Fruit fly (Drosophila melanogaster) whole organism, embryonic: ENCODE results near the gene Rsph1.

ENCODE experiments used
- Adf1 ChIP-seq: fragments of 200-800 bp; sonication (Bioruptor generic); IDR thresholded peaks from 2 replicates; pipeline ENCODE4 v1.3.6; 2022; ENCODE audit warnings: missing biosample characterization, missing genetic modification characterization
- Antp ChIP-seq: fragments of 200-800 bp; sonication (Bioruptor generic); optimal IDR thresholded peaks from 3 replicates; lab custom pipeline; 2016; ENCODE audit warnings: missing biosample characterization, missing genetic modification characterization
- Atf-2 ChIP-seq: fragments of 200-800 bp; sonication (Bioruptor generic); optimal IDR thresholded peaks from 2 replicates; lab custom pipeline; 2016; ENCODE audit warnings: missing biosample characterization, missing genetic modification characterization
- B-H2 ChIP-seq: fragments of 200-800 bp; sonication (Bioruptor generic); optimal IDR thresholded peaks from 2 replicates; lab custom pipeline; 2018; ENCODE audit warnings: missing biosample characterization, mild to moderate bottlenecking, missing genetic modification characterization
- CG10565 ChIP-seq: fragments of 200-800 bp; sonication (Bioruptor generic); optimal IDR thresholded peaks from 3 replicates; lab custom pipeline; 2016; ENCODE audit warnings: missing biosample characterization, mild to moderate bottlenecking, missing genetic modification characterization
- CG11093 ChIP-seq: fragments of 200-800 bp; sonication (Bioruptor generic); IDR thresholded peaks from 3 replicates; pipeline ENCODE4 v1.3.6; 2022; ENCODE audit warnings: missing biosample characterization, missing genetic modification characterization
- CG12391 ChIP-seq: fragments of 200-800 bp; sonication (Bioruptor generic); optimal IDR thresholded peaks from 3 replicates; lab custom pipeline; 2018; ENCODE audit warnings: missing biosample characterization, mild to moderate bottlenecking, missing genetic modification characterization, moderate library complexity
- CG12659 ChIP-seq: fragments of 200-800 bp; sonication (Bioruptor generic); optimal IDR thresholded peaks from 3 replicates; lab custom pipeline; 2017; ENCODE audit warnings: mild to moderate bottlenecking, missing biosample characterization, missing genetic modification reagents, missing genetic modification characterization
- CG13296 ChIP-seq: fragments of 200-800 bp; sonication (Bioruptor generic); optimal IDR thresholded peaks from 3 replicates; lab custom pipeline; 2018; ENCODE audit warnings: missing biosample characterization, mild to moderate bottlenecking, missing genetic modification characterization
- CG13624 ChIP-seq: fragments of 200-800 bp; sonication (Bioruptor generic); optimal IDR thresholded peaks from 2 replicates; lab custom pipeline; 2016; ENCODE audit warnings: missing biosample characterization, missing genetic modification characterization
- CG14710 ChIP-seq: fragments of 200-800 bp; sonication (Bioruptor generic); optimal IDR thresholded peaks from 3 replicates; lab custom pipeline; 2019; ENCODE audit warnings: missing biosample characterization, mild to moderate bottlenecking, missing genetic modification characterization, moderate library complexity
- CG17359 ChIP-seq: fragments of 200-800 bp; sonication (Bioruptor generic); optimal IDR thresholded peaks from 3 replicates; lab custom pipeline; 2018; ENCODE audit warnings: missing biosample characterization, mild to moderate bottlenecking, missing genetic modification characterization, moderate library complexity
- CG18262 ChIP-seq: fragments of 200-800 bp; optimal IDR thresholded peaks from 3 replicates; lab custom pipeline; 2019; ENCODE audit warnings: missing biosample characterization, mild to moderate bottlenecking, missing genetic modification characterization, moderate library complexity
- CG2712 ChIP-seq: fragments of 200-800 bp; optimal IDR thresholded peaks from 3 replicates; lab custom pipeline; 2019; ENCODE audit warnings: missing biosample characterization, mild to moderate bottlenecking, missing genetic modification characterization, moderate library complexity
- CG2889 ChIP-seq: fragments of 200-800 bp; sonication (Bioruptor generic); IDR thresholded peaks from 3 replicates; pipeline ENCODE4 v1.3.6; 2022; ENCODE audit warnings: missing biosample characterization, missing genetic modification characterization
- CG4360 ChIP-seq: fragments of 200-800 bp; sonication (Bioruptor generic); IDR thresholded peaks from 2 replicates; pipeline ENCODE4 v1.3.6; 2022; ENCODE audit warnings: missing biosample characterization, missing genetic modification characterization
- CG6791 ChIP-seq: fragments of 200-800 bp; sonication (Bioruptor generic); IDR thresholded peaks from 3 replicates; pipeline ENCODE4 v1.3.6; 2022; ENCODE audit warnings: missing biosample characterization, missing genetic modification characterization; ENCODE audit not compliant: partially characterized antibody
- CG9876 ChIP-seq: fragments of 200-800 bp; sonication (Bioruptor generic); optimal IDR thresholded peaks from 2 replicates; lab custom pipeline; 2016; ENCODE audit warnings: missing biosample characterization, missing genetic modification characterization
- CG9932 ChIP-seq: fragments of 200-800 bp; sonication (Bioruptor generic); IDR thresholded peaks from 2 replicates; pipeline ENCODE4 v1.3.6; 2022; ENCODE audit warnings: missing biosample characterization, missing genetic modification characterization
- CHES-1-like ChIP-seq: fragments of 200-800 bp; sonication (Bioruptor generic); optimal IDR thresholded peaks from 2 replicates; lab custom pipeline; 2016; ENCODE audit warnings: missing biosample characterization, missing genetic modification characterization
- Dip3 ChIP-seq: fragments of 200-800 bp; sonication (Bioruptor generic); optimal IDR thresholded peaks from 3 replicates; lab custom pipeline; 2016; ENCODE audit warnings: missing biosample characterization, missing genetic modification characterization
- Doc3 ChIP-seq: fragments of 200-800 bp; sonication (Bioruptor generic); IDR thresholded peaks from 3 replicates; pipeline ENCODE4 v1.3.6; 2022; ENCODE audit warnings: missing biosample characterization, missing genetic modification characterization; ENCODE audit not compliant: partially characterized antibody
- Eip74EF ChIP-seq, 2 experiments: fragments of 200-800 bp in 1 of 2; fragments of >200 bp in 1 of 2; sonication (Bioruptor generic) in 1 of 2; optimal IDR thresholded peaks; 2 replicates each; lab custom pipeline; 2017 to 2019; ENCODE audit warnings: missing biosample characterization in 2 of 2, missing genetic modification characterization in 2 of 2, mild to moderate bottlenecking in 1 of 2, moderate library complexity in 1 of 2
- Fer1 ChIP-seq: fragments of 200-800 bp; sonication (Bioruptor generic); optimal IDR thresholded peaks from 2 replicates; lab custom pipeline; 2017; ENCODE audit warnings: missing biosample characterization, mild to moderate bottlenecking, missing genetic modification characterization
- Hsf ChIP-seq: fragments of 200-800 bp; sonication (Bioruptor generic); optimal IDR thresholded peaks from 3 replicates; lab custom pipeline; 2016; ENCODE audit warnings: missing biosample characterization, missing genetic modification characterization
- Optix ChIP-seq: fragments of 200-800 bp; sonication (Bioruptor generic); IDR thresholded peaks from 3 replicates; pipeline ENCODE4 v1.3.6; 2022; ENCODE audit warnings: missing biosample characterization, missing genetic modification characterization
- PHDP ChIP-seq: fragments of 200-800 bp; sonication (Bioruptor generic); optimal IDR thresholded peaks from 3 replicates; lab custom pipeline; 2018; ENCODE audit warnings: missing biosample characterization, mild to moderate bottlenecking, missing genetic modification characterization, moderate library complexity
- Rfx ChIP-seq: fragments of 200-800 bp; sonication (Bioruptor generic); IDR thresholded peaks from 2 replicates; pipeline ENCODE4 v1.3.6; 2022; ENCODE audit warnings: missing biosample characterization, missing genetic modification characterization
- Spps ChIP-seq: fragments of 200-800 bp; sonication (Bioruptor generic); optimal IDR thresholded peaks from 2 replicates; lab custom pipeline; 2018; ENCODE audit warnings: missing biosample characterization, mild to moderate bottlenecking, missing genetic modification characterization
- TFAM ChIP-seq: fragments of 200-800 bp; sonication (Bioruptor generic); optimal IDR thresholded peaks from 2 replicates; lab custom pipeline; 2017; ENCODE audit warnings: missing biosample characterization, missing genetic modification characterization, inconsistent platforms
- ato ChIP-seq: fragments of 200-800 bp; sonication (Bioruptor generic); IDR thresholded peaks from 2 replicates; pipeline ENCODE4 v1.3.6; 2022; ENCODE audit warnings: missing biosample characterization, missing genetic modification characterization; ENCODE audit not compliant: partially characterized antibody
- bcd ChIP-seq: fragments of 200-800 bp; sonication (Bioruptor generic); optimal IDR thresholded peaks from 2 replicates; lab custom pipeline; 2017; ENCODE audit warnings: missing biosample characterization, mild to moderate bottlenecking, missing genetic modification characterization
- bowl ChIP-seq: fragments of 200-800 bp; sonication (Bioruptor generic); IDR thresholded peaks from 2 replicates; pipeline ENCODE4 v1.3.6; 2022; ENCODE audit warnings: missing biosample characterization, missing genetic modification characterization
- dm ChIP-seq: fragments of 200-800 bp; sonication (Bioruptor generic); optimal IDR thresholded peaks from 3 replicates; lab custom pipeline; 2016; ENCODE audit warnings: missing biosample characterization, missing genetic modification characterization
- fru ChIP-seq: fragments of >200 bp; optimal IDR thresholded peaks from 2 replicates; lab custom pipeline; 2017
- grn ChIP-seq: fragments of 200-800 bp; sonication (Bioruptor generic); optimal IDR thresholded peaks from 3 replicates; lab custom pipeline; 2017; ENCODE audit warnings: missing biosample characterization, missing genetic modification characterization
- h ChIP-seq: fragments of >200 bp; optimal IDR thresholded peaks from 2 replicates; lab custom pipeline; 2017
- hb ChIP-seq: fragments of 200-800 bp; sonication (Bioruptor generic); IDR thresholded peaks from 3 replicates; pipeline ENCODE4 v1.3.6; 2022; ENCODE audit warnings: missing biosample characterization, missing genetic modification characterization; ENCODE audit not compliant: partially characterized antibody
- insv ChIP-seq, 2 experiments: fragments of 200-800 bp; sonication (Bioruptor generic); optimal IDR thresholded peaks; 3 replicates each; lab custom pipeline; 2016 to 2018; ENCODE audit warnings: missing biosample characterization in 2 of 2, missing genetic modification characterization in 2 of 2
- inv ChIP-seq: fragments of 200-800 bp; sonication (Bioruptor generic); IDR thresholded peaks from 2 replicates; pipeline ENCODE4 v1.3.6; 2022; ENCODE audit warnings: missing biosample characterization, missing genetic modification characterization; ENCODE audit not compliant: partially characterized antibody
- prd ChIP-seq, 3 experiments: fragments of >200 bp in 2 of 3; fragments of 200-800 bp in 1 of 3; sonication (Bioruptor generic) in 1 of 3; optimal IDR thresholded peaks in 2 of 3; IDR thresholded peaks in 1 of 3; 2 replicates in 2 of 3; 3 replicates in 1 of 3; pipeline versions ENCODE4 v1.3.6 to Lab custom; 2017 to 2022; ENCODE audit warnings: missing biosample characterization in 1 of 3, missing genetic modification characterization in 1 of 3
- sc ChIP-seq, 3 experiments: fragments of >200 bp in 2 of 3; fragments of 200-800 bp in 1 of 3; sonication (Bioruptor generic) in 1 of 3; optimal IDR thresholded peaks; 2 replicates in 2 of 3; 3 replicates in 1 of 3; lab custom pipeline; 2017; ENCODE audit warnings: mild to moderate bottlenecking in 1 of 3, missing biosample characterization in 1 of 3, missing genetic modification characterization in 1 of 3, missing genetic modification reagents in 1 of 3
- sim ChIP-seq: fragments of 200-800 bp; sonication (Bioruptor generic); IDR thresholded peaks from 2 replicates; pipeline ENCODE4 v1.3.6; 2022; ENCODE audit warnings: missing biosample characterization, missing genetic modification characterization
- sob ChIP-seq: fragments of 200-800 bp; sonication (Bioruptor generic); IDR thresholded peaks from 2 replicates; pipeline ENCODE4 v1.3.6; 2022; ENCODE audit warnings: missing biosample characterization, missing genetic modification characterization
- stwl ChIP-seq: fragments of 200-800 bp; sonication (Bioruptor generic); optimal IDR thresholded peaks from 3 replicates; lab custom pipeline; 2018; ENCODE audit warnings: missing biosample characterization, mild to moderate bottlenecking, missing genetic modification characterization, moderate library complexity
- vfl ChIP-seq: fragments of 200-800 bp; sonication (Bioruptor generic); optimal IDR thresholded peaks from 2 replicates; lab custom pipeline; 2016; ENCODE audit warnings: missing biosample characterization, missing genetic modification characterization
- vnd ChIP-seq: fragments of 200-800 bp; sonication (Bioruptor generic); IDR thresholded peaks from 3 replicates; pipeline ENCODE4 v1.3.6; 2022; ENCODE audit warnings: missing biosample characterization, missing genetic modification characterization; ENCODE audit not compliant: partially characterized antibody
- zen2 ChIP-seq: fragments of 200-800 bp; sonication (Bioruptor generic); IDR thresholded peaks from 3 replicates; pipeline ENCODE4 v1.3.6; 2022; ENCODE audit warnings: missing biosample characterization, missing genetic modification characterization; ENCODE audit not compliant: partially characterized antibody

The Rsph1 gene

DNA sequence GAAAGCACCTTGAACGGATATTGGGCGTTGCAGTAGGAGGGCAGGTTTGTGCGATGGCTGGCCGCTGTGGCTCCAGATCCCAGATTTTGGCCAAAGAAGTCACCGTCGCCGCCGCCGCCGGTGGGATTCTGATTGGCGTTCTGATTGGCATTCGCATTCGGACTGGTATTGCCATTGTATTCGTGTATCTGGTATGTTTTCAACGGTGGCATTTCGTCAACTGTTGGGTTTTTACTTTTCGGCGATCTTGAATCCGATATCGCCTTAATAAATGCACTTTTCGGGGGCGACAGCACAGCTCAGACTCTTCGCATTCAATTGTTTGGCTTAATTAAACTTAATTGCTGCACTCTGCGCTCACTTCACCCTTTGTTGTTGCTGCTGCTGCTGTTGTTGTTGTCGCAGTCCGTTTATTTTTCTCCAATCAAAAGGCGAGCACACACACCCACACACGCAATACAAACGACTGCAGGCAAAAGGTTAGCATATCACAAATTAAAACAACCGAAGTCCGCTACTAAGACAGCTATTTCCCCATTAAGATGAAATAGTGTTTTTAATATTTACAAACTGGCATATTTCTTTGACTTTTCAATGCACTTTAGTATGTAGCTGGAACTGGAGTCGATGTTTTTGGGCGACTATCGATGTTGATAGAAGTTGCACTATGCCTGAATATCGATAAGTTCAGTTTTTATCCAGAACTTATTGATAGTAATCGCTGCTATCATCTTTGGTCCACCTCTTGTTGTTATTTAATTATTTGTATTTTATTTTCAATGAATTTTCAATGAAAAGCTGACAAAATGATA, 36.2 kb downstream of the Rsph1 start, which contains the start of the genes CG9426 and mRF1 (continued):
- TF ChIP-seq CG10565 (GFP tag; lab: Kevin White, UChicago) = no peak
- TF ChIP-seq sob (GFP tag; lab: Robert Waterston, UW) = peak; percentile 43; the same call in 1 of the 2 replicates
- no peak for TF ChIP-seq bowl (GFP tag; lab: Robert Waterston, UW)
- no peak for TF ChIP-seq CG9876 (GFP tag; lab: Kevin White, UChicago)
- TF ChIP-seq bcd (GFP tag; lab: Kevin White, UChicago) = no peak
- peak; percentile 97 for TF ChIP-seq CG4360 (GFP tag; lab: Robert Waterston, UW)
- TF ChIP-seq ato (GFP tag; lab: Robert Waterston, UW) = peak; percentile 93
- TF ChIP-seq Fer1 (GFP tag; lab: Kevin White, UChicago) = peak; percentile 39
- peak; percentile 58 for TF ChIP-seq CG14710 (tag; lab: Kevin White, UChicago)
- peak; percentile 66; the same call in 1 of the 2 replicates for TF ChIP-seq CG9932 (GFP tag; lab: Robert Waterston, UW)
- peak; percentile 40 for TF ChIP-seq CG13624 (GFP tag; lab: Kevin White, UChicago)
- peak; percentile 73 for TF ChIP-seq stwl (tag; lab: Kevin White, UChicago)
- no peak for TF ChIP-seq Eip74EF (GFP tag; optimal IDR thresholded peaks at IDR 0.05; lab: Kevin White, UChicago)
- TF ChIP-seq inv = peak; percentile 96
- peak; percentile 93 for TF ChIP-seq Doc3 (GFP tag; lab: Robert Waterston, UW)
- no peak for TF ChIP-seq Dip3 (GFP tag; lab: Kevin White, UChicago)
- TF ChIP-seq Optix (GFP tag; lab: Robert Waterston, UW) = no peak
- peak; percentile 94 for TF ChIP-seq hb
- no peak for TF ChIP-seq fru
- peak; percentile 50 for TF ChIP-seq CG12391 (tag; lab: Kevin White, UChicago)
- TF ChIP-seq grn (GFP tag; lab: Kevin White, UChicago) = peak; percentile 57
- TF ChIP-seq insv (GFP tag; optimal IDR thresholded peaks at IDR 0.05; lab: Kevin White, UChicago) = peak; percentile 84 to 96
- peak; percentile 95 for TF ChIP-seq vnd
- no peak for TF ChIP-seq TFAM (GFP tag; lab: Kevin White, UChicago)
- TF ChIP-seq dm (GFP tag; lab: Kevin White, UChicago) = peak; percentile 24
- peak; percentile 31 for TF ChIP-seq CHES-1-like (GFP tag; lab: Kevin White, UChicago)
- no peak for TF ChIP-seq prd (optimal IDR thresholded peaks at IDR 0.05; lab: Kevin White, UChicago)
- TF ChIP-seq prd (GFP tag; IDR thresholded peaks at IDR 0.05; lab: Robert Waterston, UW) = no peak
- no peak for TF ChIP-seq CG2889
- TF ChIP-seq PHDP = no peak
- TF ChIP-seq CG17359 (tag; lab: Kevin White, UChicago) = peak; percentile 20
- TF ChIP-seq CG18262 = peak; percentile 15
- TF ChIP-seq Rfx (GFP tag; lab: Robert Waterston, UW) = peak; percentile 42
- TF ChIP-seq B-H2 (GFP tag; lab: Kevin White, UChicago) = peak; percentile 12
- TF ChIP-seq Spps (tag; lab: Kevin White, UChicago) = no peak
- TF ChIP-seq CG11093 (GFP tag; lab: Robert Waterston, UW) = no peak
- TF ChIP-seq CG6791 (GFP tag; lab: Robert Waterston, UW) = peak; percentile 97
- TF ChIP-seq CG13296 = peak; percentile 6
- TF ChIP-seq vfl (GFP tag; lab: Kevin White, UChicago) = no peak
- no peak for TF ChIP-seq Adf1 (GFP tag; lab: Robert Waterston, UW)
- peak; percentile 95 for TF ChIP-seq zen2 (GFP tag; lab: Robert Waterston, UW)
- TF ChIP-seq Hsf (GFP tag; lab: Kevin White, UChicago) = peak; percentile 31
- peak; percentile 63 for TF ChIP-seq CG12659
- no peak for TF ChIP-seq Atf-2
- no peak for TF ChIP-seq h (lab: Kevin White, UChicago)
- no peak for TF ChIP-seq sim (GFP tag; lab: Robert Waterston, UW)
- peak; percentile 59 for TF ChIP-seq CG2712
- TF ChIP-seq sc (optimal IDR thresholded peaks at IDR 0.05; lab: Kevin White, UChicago) = no peak
- TF ChIP-seq sc (GFP tag; optimal IDR thresholded peaks at IDR 0.05; lab: Kevin White, UChicago) = no peak
- TF ChIP-seq Antp = no peak
